Worm (Caenorhabditis elegans) whole organism, mixed stage, embryonic: ENCODE data around the gene fbxa-53.
"Not testable (repeated sequence)": the region's sequence is repeated elsewhere in the genome, so short reads cannot be mapped to it uniquely, and the experiment has no call there.

ENCODE experiments used
- M03D4.4 ChIP-seq: sonication (generic microtip); optimal IDR thresholded peaks from 2 replicates; lab custom pipeline; 2017; ENCODE audit warnings: mild to moderate bottlenecking, missing genetic modification characterization, missing compliant biosample characterization
- bed-3 ChIP-seq: fragments of 200-800 bp; sonication (Bioruptor generic); optimal IDR thresholded peaks from 3 replicates; lab custom pipeline; 2018; ENCODE audit warnings: mild to moderate bottlenecking, missing genetic modification characterization, moderate library complexity, missing compliant biosample characterization
- blmp-1 ChIP-seq: fragments of 150-350 bp; optimal IDR thresholded peaks from 2 replicates; lab custom pipeline; 2014; ENCODE audit warnings: missing biosample characterization, missing genetic modification characterization
- ceh-39 ChIP-seq: fragments of 150-350 bp; optimal IDR thresholded peaks from 2 replicates; lab custom pipeline; 2014; ENCODE audit warnings: missing biosample characterization, missing genetic modification characterization
- ceh-43 ChIP-seq: fragments of 200-800 bp; sonication (Bioruptor generic); optimal IDR thresholded peaks from 2 replicates; lab custom pipeline; 2018; ENCODE audit warnings: mild to moderate bottlenecking, missing genetic modification characterization, moderate library complexity, missing compliant biosample characterization
- ceh-83 ChIP-seq: fragments of 200-800 bp; sonication (Bioruptor generic); optimal IDR thresholded peaks from 2 replicates; lab custom pipeline; 2018; ENCODE audit warnings: mild to moderate bottlenecking, missing genetic modification characterization, missing compliant biosample characterization
- ces-1 ChIP-seq: fragments of 150-350 bp; optimal IDR thresholded peaks from 2 replicates; lab custom pipeline; 2014; ENCODE audit warnings: missing biosample characterization, missing genetic modification reagents, missing genetic modification characterization
- cnd-1 ChIP-seq: fragments of 200-800 bp; sonication (Bioruptor generic); optimal IDR thresholded peaks from 2 replicates; lab custom pipeline; 2018; ENCODE audit warnings: mild to moderate bottlenecking, missing genetic modification characterization, missing compliant biosample characterization
- drap-1 ChIP-seq: fragments of 200-800 bp; sonication (Bioruptor generic); optimal IDR thresholded peaks from 3 replicates; lab custom pipeline; 2018; ENCODE audit warnings: mild to moderate bottlenecking, missing genetic modification characterization, missing compliant biosample characterization
- elt-1 ChIP-seq: sonication (generic microtip); optimal IDR thresholded peaks from 2 replicates; lab custom pipeline; 2017; ENCODE audit warnings: missing genetic modification characterization, mild to moderate bottlenecking, missing compliant biosample characterization, antibody characterized with exemption, moderate library complexity, borderline replicate concordance; ENCODE audit not compliant: insufficient read depth
- elt-3 ChIP-seq: fragments of 150-350 bp; optimal IDR thresholded peaks from 2 replicates; lab custom pipeline; 2014; ENCODE audit warnings: missing biosample characterization, missing genetic modification characterization
- flh-1 ChIP-seq: fragments of 200-800 bp; sonication (Bioruptor generic); optimal IDR thresholded peaks from 2 replicates; lab custom pipeline; 2018; ENCODE audit warnings: mild to moderate bottlenecking, missing genetic modification characterization, moderate library complexity, missing compliant biosample characterization
- ham-2 ChIP-seq: fragments of 200-800 bp; sonication (Bioruptor generic); optimal IDR thresholded peaks from 2 replicates; lab custom pipeline; 2018; ENCODE audit warnings: mild to moderate bottlenecking, missing genetic modification characterization, missing compliant biosample characterization
- hlh-1 ChIP-seq: fragments of 150-350 bp; optimal IDR thresholded peaks from 2 replicates; lab custom pipeline; 2014; ENCODE audit warnings: missing biosample characterization, missing genetic modification reagents, missing genetic modification characterization
- lsy-2 ChIP-seq: fragments of 150-350 bp; optimal IDR thresholded peaks from 2 replicates; lab custom pipeline; 2014; ENCODE audit warnings: missing biosample characterization, missing genetic modification characterization
- mls-2 ChIP-seq: sonication (generic microtip); optimal IDR thresholded peaks from 2 replicates; lab custom pipeline; 2016; ENCODE audit warnings: mild to moderate bottlenecking, missing genetic modification characterization, moderate library complexity, missing compliant biosample characterization
- nhr-12 ChIP-seq: fragments of 150-350 bp; optimal IDR thresholded peaks from 2 replicates; lab custom pipeline; 2014; ENCODE audit warnings: missing biosample characterization, missing genetic modification characterization
- nhr-2 ChIP-seq: fragments of 150-350 bp; optimal IDR thresholded peaks from 2 replicates; lab custom pipeline; 2014; ENCODE audit warnings: missing biosample characterization, missing genetic modification characterization
- nhr-28 ChIP-seq: fragments of 150-350 bp; optimal IDR thresholded peaks from 2 replicates; lab custom pipeline; 2014; ENCODE audit warnings: missing biosample characterization, missing genetic modification characterization
- nhr-76 ChIP-seq: sonication (generic microtip); optimal IDR thresholded peaks from 2 replicates; lab custom pipeline; 2017; ENCODE audit warnings: missing biosample characterization, missing genetic modification characterization
- pha-4 ChIP-seq: fragments of 150-350 bp; optimal IDR thresholded peaks from 2 replicates; lab custom pipeline; 2018; ENCODE audit warnings: missing biosample characterization, missing genetic modification reagents, missing genetic modification characterization
- sem-2 ChIP-seq: fragments of 200-800 bp; sonication (Bioruptor generic); optimal IDR thresholded peaks from 2 replicates; lab custom pipeline; 2018; ENCODE audit warnings: mild to moderate bottlenecking, missing genetic modification characterization, missing compliant biosample characterization
- sptf-1 ChIP-seq: sonication (generic microtip); optimal IDR thresholded peaks from 2 replicates; lab custom pipeline; 2017; ENCODE audit warnings: mild to moderate bottlenecking, missing genetic modification characterization, moderate library complexity, missing compliant biosample characterization
- unc-120 ChIP-seq: sonication (generic microtip); optimal IDR thresholded peaks from 2 replicates; lab custom pipeline; 2017; ENCODE audit warnings: missing genetic modification characterization, missing compliant biosample characterization; ENCODE audit not compliant: poor library complexity, severe bottlenecking
- unc-39 ChIP-seq: fragments of 150-350 bp; optimal IDR thresholded peaks from 2 replicates; lab custom pipeline; 2014; ENCODE audit warnings: missing biosample characterization, missing genetic modification characterization
- zip-8 ChIP-seq: fragments of 150-350 bp; optimal IDR thresholded peaks from 2 replicates; lab custom pipeline; 2014; ENCODE audit warnings: missing biosample characterization, missing genetic modification characterization
- ztf-11 ChIP-seq: fragments of 150-350 bp; optimal IDR thresholded peaks from 2 replicates; lab custom pipeline; 2014; ENCODE audit warnings: missing biosample characterization, missing genetic modification characterization

fbxa-53 gene

ce11 chrX:1718479-1718878, at the start of gene fbxa-53:
Gene fbxa-53 (minus strand): TSS chrX:1718579.
- no peak for TF ChIP-seq bed-3 (GFP tag; lab: Kevin White, UChicago)
- no peak for TF ChIP-seq nhr-28
- no peak for TF ChIP-seq sptf-1 (tag; lab: Kevin White, UChicago)
- no peak for TF ChIP-seq nhr-2
- no peak for TF ChIP-seq unc-120
- TF ChIP-seq unc-39 (tag; lab: Kevin White, UChicago) = no peak
- TF ChIP-seq blmp-1 = no peak
- TF ChIP-seq hlh-1 (tag; lab: Kevin White, UChicago) = no peak
- no peak for TF ChIP-seq ceh-83 (GFP tag; lab: Kevin White, UChicago)
- TF ChIP-seq flh-1 (GFP tag; lab: Kevin White, UChicago) = no peak
- TF ChIP-seq drap-1 (GFP tag; lab: Kevin White, UChicago) = no peak
- no peak for TF ChIP-seq nhr-12 (tag; lab: Kevin White, UChicago)

ce11 chrX:1748476-1748875, 30.1 kb upstream of the fbxa-53 start, which contains the start of gene Y75D11A.6:
Gene Y75D11A.6 (minus strand): TSS chrX:1748576.
- not testable (repeated sequence) for TF ChIP-seq ceh-83 (GFP tag; lab: Kevin White, UChicago); ceh-39 (tag; lab: Kevin White, UChicago); mls-2 (tag; lab: Kevin White, UChicago)

DNA sequence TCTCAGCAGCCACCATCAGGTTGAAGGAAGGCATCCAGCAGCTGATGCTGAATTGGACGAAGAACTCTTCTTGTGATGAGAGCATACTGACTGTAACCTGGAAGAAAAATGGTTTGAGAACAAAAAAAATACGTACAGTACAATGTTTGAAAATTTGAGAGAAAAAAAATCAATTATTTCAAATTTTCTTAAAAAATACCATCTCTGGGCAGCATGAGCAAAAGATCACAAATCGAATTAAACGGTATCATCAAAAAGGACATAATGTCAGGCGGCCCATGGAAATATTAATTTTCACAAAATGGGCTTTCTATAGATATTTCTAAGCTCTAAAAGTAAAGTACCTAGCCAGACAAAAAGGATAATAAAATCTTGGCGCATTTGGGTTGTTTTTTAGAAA, 27.7 kb upstream of the fbxa-53 start, which contains the start of gene Y75D11A.3:
Gene Y75D11A.3 (minus strand): TSS at position 101 of the 400 bp plus-strand sequence.
- TF ChIP-seq ceh-43; lsy-2 (tag; lab: Kevin White, UChicago); elt-3 (tag; lab: Kevin White, UChicago): not testable (repeated sequence)
- TF ChIP-seq, all 35 proteins: peak for 0; not testable (repeated sequence) for 35

ce11 chrX:1742530-1742929, 24.2 kb upstream of the fbxa-53 start, which contains the start of gene Y75D11A.2:
Gene Y75D11A.2 (plus strand): TSS chrX:1742830.
- TF ChIP-seq drap-1 (GFP tag; lab: Kevin White, UChicago); hlh-1 (tag; lab: Kevin White, UChicago); M03D4.4 (tag; lab: Kevin White, UChicago): not testable (repeated sequence)

ce11 chrX:1737606-1738005, 19.2 kb upstream of the fbxa-53 start, which contains the start of gene F07G6.10:
Gene F07G6.10 (plus strand): TSS chrX:1737906.
- TF ChIP-seq M03D4.4 (tag; lab: Kevin White, UChicago) = no peak
- TF ChIP-seq hlh-1 (tag; lab: Kevin White, UChicago) = no peak
- no peak for TF ChIP-seq nhr-76 (tag; lab: Kevin White, UChicago)
- TF ChIP-seq, all 35 proteins: peak for 0

DNA sequence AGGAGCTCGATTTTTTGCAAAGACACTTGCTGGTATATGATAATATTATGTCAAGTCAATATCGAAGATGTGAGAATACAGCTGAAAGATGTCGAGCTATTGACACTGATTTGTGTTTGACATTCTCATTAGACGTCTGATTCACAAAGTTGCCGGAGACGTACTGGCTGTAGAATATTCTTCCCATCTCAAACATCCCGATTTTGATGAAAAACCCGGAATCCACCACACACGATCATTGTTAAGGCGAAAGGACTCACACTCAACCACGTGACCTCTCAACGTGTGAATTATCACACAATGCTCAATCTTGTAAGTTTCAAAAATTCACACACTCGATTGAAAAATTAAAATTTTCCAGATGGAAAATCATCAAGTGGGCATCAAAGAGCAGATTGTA, 17.6 kb upstream of the fbxa-53 start, which contains the start of gene F07G6.12:
Gene F07G6.12 (plus strand): TSS at position 301 of the 400 bp plus-strand sequence.
- no peak for TF ChIP-seq ztf-11 (tag; lab: Kevin White, UChicago)
- TF ChIP-seq zip-8 (tag; lab: Kevin White, UChicago) = no peak
- no peak for TF ChIP-seq ces-1 (GFP tag; lab: Kevin White, UChicago)
- TF ChIP-seq ham-2 (GFP tag; lab: Kevin White, UChicago) = no peak
- TF ChIP-seq lsy-2 (tag; lab: Kevin White, UChicago) = no peak
- no peak for TF ChIP-seq unc-120
- TF ChIP-seq elt-3 (tag; lab: Kevin White, UChicago) = no peak
- no peak for TF ChIP-seq cnd-1 (tag; lab: Kevin White, UChicago)
- TF ChIP-seq sem-2 (GFP tag; lab: Kevin White, UChicago) = no peak
- no peak for TF ChIP-seq hlh-1 (tag; lab: Kevin White, UChicago)
- TF ChIP-seq M03D4.4 (tag; lab: Kevin White, UChicago) = no peak
- no peak for TF ChIP-seq nhr-76 (tag; lab: Kevin White, UChicago)
- TF ChIP-seq pha-4 (tag; lab: Kevin White, UChicago) = no peak
- no peak for TF ChIP-seq elt-1 (tag; lab: Kevin White, UChicago)
- TF ChIP-seq ceh-43 = no peak
- TF ChIP-seq flh-1 (GFP tag; lab: Kevin White, UChicago) = no peak
- no peak for TF ChIP-seq ceh-39 (tag; lab: Kevin White, UChicago)
